Worm (Caenorhabditis elegans) whole organism, L4 larva: Measurements from ENCODE around the gene metl-18.

Source experiments
- D1046.2 ChIP-seq: fragments of 200-800 bp; sonication (Bioruptor generic); IDR thresholded peaks from 2 replicates; pipeline ENCODE4 v1.3.6; 2022; ENCODE audit warnings: missing genetic modification characterization, missing compliant biosample characterization
- F49E8.2 ChIP-seq: sonication (generic microtip); optimal IDR thresholded peaks from 2 replicates; lab custom pipeline; 2016; ENCODE audit warnings: missing compliant biosample characterization, mild to moderate bottlenecking, missing genetic modification characterization, borderline replicate concordance
- R02D3.7 ChIP-seq: fragments of 150-350 bp; sonication (generic microtip); optimal IDR thresholded peaks from 3 replicates; lab custom pipeline; 2014; ENCODE audit warnings: missing biosample characterization, missing genetic modification characterization
- Y105C5A.15 ChIP-seq: fragments of 200-800 bp; sonication (Bioruptor generic); IDR thresholded peaks from 2 replicates; pipeline ENCODE4 v1.3.6; 2022; ENCODE audit warnings: missing genetic modification characterization, missing compliant biosample characterization
- Y5F2A.4 ChIP-seq: fragments of 200-800 bp; sonication (Bioruptor generic); optimal IDR thresholded peaks from 2 replicates; lab custom pipeline; 2018; ENCODE audit warnings: mild to moderate bottlenecking, missing genetic modification characterization, missing compliant biosample characterization
- Y75B8A.6 ChIP-seq: fragments of 200-800 bp; sonication (Bioruptor generic); IDR thresholded peaks from 2 replicates; pipeline ENCODE4 v1.3.6; 2022; ENCODE audit warnings: missing genetic modification reagents, missing genetic modification characterization, missing compliant biosample characterization
- aly-2 ChIP-seq: sonication (generic microtip); optimal IDR thresholded peaks from 2 replicates; lab custom pipeline; 2018; ENCODE audit warnings: missing biosample characterization, missing genetic modification characterization
- ama-1 ChIP-seq: fragments of 150-350 bp; optimal IDR thresholded peaks from 2 replicates; lab custom pipeline; 2014; ENCODE audit warnings: inconsistent platforms, mixed read lengths
- arid-1 ChIP-seq: fragments of 200-800 bp; sonication (Bioruptor generic); conservative IDR thresholded peaks from 2 replicates; pipeline ENCODE4 v1.3.6; 2022; ENCODE audit warnings: missing genetic modification reagents, missing genetic modification characterization, missing compliant biosample characterization
- attf-4 ChIP-seq: sonication (generic microtip); optimal IDR thresholded peaks from 3 replicates; lab custom pipeline; 2017; ENCODE audit warnings: missing biosample characterization, missing genetic modification characterization
- ceh-20 ChIP-seq: fragments of 200-800 bp; sonication (Bioruptor generic); IDR thresholded peaks from 2 replicates; pipeline ENCODE4 v1.3.6; 2022; ENCODE audit warnings: missing genetic modification reagents, missing genetic modification characterization, missing compliant biosample characterization
- ceh-28 ChIP-seq: fragments of 150-350 bp; optimal IDR thresholded peaks from 2 replicates; lab custom pipeline; 2014; ENCODE audit warnings: missing biosample characterization, missing genetic modification reagents, missing genetic modification characterization
- ceh-32 ChIP-seq: sonication (generic microtip); optimal IDR thresholded peaks from 2 replicates; lab custom pipeline; 2016; ENCODE audit warnings: mild to moderate bottlenecking, missing genetic modification characterization, missing compliant biosample characterization; ENCODE audit not compliant: poor library complexity
- ceh-44 ChIP-seq: fragments of 200-800 bp; sonication (Bioruptor generic); IDR thresholded peaks from 2 replicates; pipeline ENCODE4 v1.3.6; 2022; ENCODE audit warnings: missing genetic modification reagents, missing genetic modification characterization, missing compliant biosample characterization
- ceh-62 ChIP-seq: sonication (generic microtip); optimal IDR thresholded peaks from 2 replicates; lab custom pipeline; 2017; ENCODE audit warnings: missing biosample characterization, missing genetic modification characterization
- cey-2 ChIP-seq: sonication (generic microtip); optimal IDR thresholded peaks from 3 replicates; lab custom pipeline; 2017; ENCODE audit warnings: missing genetic modification characterization, mild to moderate bottlenecking, missing compliant biosample characterization, antibody characterized with exemption, borderline replicate concordance; ENCODE audit not compliant: insufficient read depth
- ctbp-1 ChIP-seq: fragments of 200-800 bp; sonication (Bioruptor generic); IDR thresholded peaks from 2 replicates; pipeline ENCODE4 v1.3.6; 2022; ENCODE audit warnings: missing genetic modification reagents, missing genetic modification characterization, missing compliant biosample characterization
- daf-16 ChIP-seq, 3 experiments: sonication (generic microtip); optimal IDR thresholded peaks; 2 replicates each; lab custom pipeline; 2016 to 2017; ENCODE audit warnings: missing genetic modification characterization in 3 of 3, missing genetic modification reagents in 3 of 3, mild to moderate bottlenecking in 2 of 3, missing compliant biosample characterization in 2 of 3, missing biosample characterization in 1 of 3, moderate library complexity in 1 of 3
- daf-19 ChIP-seq: fragments of 200-800 bp; sonication (Bioruptor generic); conservative IDR thresholded peaks from 2 replicates; pipeline ENCODE4 v1.3.6; 2022; ENCODE audit warnings: missing genetic modification characterization, missing compliant biosample characterization
- daf-8 ChIP-seq: fragments of 200-800 bp; sonication (Bioruptor generic); IDR thresholded peaks from 2 replicates; pipeline ENCODE4 v1.3.6; 2022; ENCODE audit warnings: missing genetic modification characterization, missing compliant biosample characterization
- dmd-6 ChIP-seq: fragments of 200-800 bp; sonication (Bioruptor generic); IDR thresholded peaks from 2 replicates; pipeline ENCODE4 v1.3.6; 2022; ENCODE audit warnings: missing genetic modification reagents, missing genetic modification characterization, missing compliant biosample characterization
- dmd-8 ChIP-seq: fragments of 200-800 bp; sonication (Bioruptor generic); IDR thresholded peaks from 2 replicates; pipeline ENCODE4 v1.3.6; 2022; ENCODE audit warnings: missing genetic modification characterization, missing compliant biosample characterization
- dpl-1 ChIP-seq: fragments of 150-350 bp; optimal IDR thresholded peaks from 2 replicates; lab custom pipeline; 2014; ENCODE audit warnings: missing biosample characterization, missing genetic modification reagents, missing genetic modification characterization
- hif-1 ChIP-seq, 2 experiments: sonication (generic microtip); optimal IDR thresholded peaks; 2 replicates each; lab custom pipeline; 2016 to 2017; ENCODE audit warnings: missing compliant biosample characterization in 2 of 2, missing genetic modification characterization in 2 of 2, missing genetic modification reagents in 2 of 2, missing genotype in 2 of 2, mild to moderate bottlenecking in 1 of 2
- lin-13 ChIP-seq: fragments of 150-350 bp; optimal IDR thresholded peaks from 2 replicates; lab custom pipeline; 2014; ENCODE audit warnings: missing biosample characterization, missing genetic modification reagents, missing genetic modification characterization
- lin-38 ChIP-seq: fragments of 200-800 bp; sonication (Bioruptor generic); IDR thresholded peaks from 2 replicates; pipeline ENCODE4 v1.3.6; 2022; ENCODE audit warnings: missing genetic modification reagents, missing genetic modification characterization, missing compliant biosample characterization
- lin-39 ChIP-seq: fragments of 150-350 bp; optimal IDR thresholded peaks from 2 replicates; lab custom pipeline; 2014; ENCODE audit warnings: missing biosample characterization, missing genetic modification reagents, missing genetic modification characterization
- madf-5 ChIP-seq, 2 experiments: fragments of 200-800 bp; sonication (Bioruptor generic); IDR thresholded peaks; 2 replicates each; pipeline ENCODE4 v1.3.6; 2022; ENCODE audit warnings: missing compliant biosample characterization in 2 of 2, missing genetic modification characterization in 2 of 2
- mdt-29 ChIP-seq: fragments of 200-800 bp; sonication (Bioruptor generic); IDR thresholded peaks from 2 replicates; pipeline ENCODE4 v1.3.6; 2022; ENCODE audit warnings: missing genetic modification reagents, missing genetic modification characterization, missing compliant biosample characterization
- mep-1 ChIP-seq: fragments of 150-350 bp; sonication (generic microtip); optimal IDR thresholded peaks from 3 replicates; lab custom pipeline; 2014; ENCODE audit warnings: missing biosample characterization, missing genetic modification characterization
- mes-2 ChIP-seq: sonication (generic microtip); optimal IDR thresholded peaks from 2 replicates; lab custom pipeline; 2016; ENCODE audit warnings: missing genotype, mild to moderate bottlenecking, missing genetic modification characterization, missing compliant biosample characterization; ENCODE audit not compliant: poor library complexity, severe bottlenecking
- mxl-2 ChIP-seq: fragments of 200-800 bp; sonication (Bioruptor generic); conservative IDR thresholded peaks from 2 replicates; pipeline ENCODE4 v1.3.6; 2022; ENCODE audit warnings: missing genetic modification reagents, missing genetic modification characterization, missing compliant biosample characterization
- nhr-111 ChIP-seq: fragments of 200-800 bp; sonication (Bioruptor generic); optimal IDR thresholded peaks from 2 replicates; lab custom pipeline; 2018; ENCODE audit warnings: mild to moderate bottlenecking, missing genetic modification characterization, missing compliant biosample characterization
- nhr-6 ChIP-seq: fragments of 150-350 bp; optimal IDR thresholded peaks from 2 replicates; lab custom pipeline; 2014; ENCODE audit warnings: missing biosample characterization, missing genetic modification characterization
- nhr-77 ChIP-seq: fragments of 150-350 bp; optimal IDR thresholded peaks from 2 replicates; lab custom pipeline; 2014; ENCODE audit warnings: missing biosample characterization, missing genetic modification characterization
- pha-4 ChIP-seq, 2 experiments: fragments of 150-350 bp in 1 of 2; fragments of 200-800 bp in 1 of 2; sonication (Bioruptor generic) in 1 of 2; IDR thresholded peaks in 1 of 2; optimal IDR thresholded peaks in 1 of 2; 2 replicates each; pipeline versions ENCODE4 v1.3.6 to Lab custom; 2014 to 2022; ENCODE audit warnings: missing genetic modification characterization in 2 of 2, missing genetic modification reagents in 2 of 2, missing biosample characterization in 1 of 2, missing compliant biosample characterization in 1 of 2
- php-3 ChIP-seq: fragments of 200-800 bp; sonication (Bioruptor generic); IDR thresholded peaks from 2 replicates; pipeline ENCODE4 v1.3.6; 2022; ENCODE audit warnings: missing genetic modification reagents, missing genetic modification characterization, missing compliant biosample characterization
- sdz-12 ChIP-seq: fragments of 200-800 bp; sonication (Bioruptor generic); optimal IDR thresholded peaks from 2 replicates; lab custom pipeline; 2018; ENCODE audit warnings: mild to moderate bottlenecking, missing genetic modification characterization, missing compliant biosample characterization
- set-16 ChIP-seq: fragments of 200-800 bp; sonication (Bioruptor generic); IDR thresholded peaks from 2 replicates; pipeline ENCODE4 v1.3.6; 2022; ENCODE audit warnings: missing genetic modification reagents, missing genetic modification characterization, missing compliant biosample characterization
- snpc-1.2 ChIP-seq: fragments of 200-800 bp; sonication (Bioruptor generic); IDR thresholded peaks from 2 replicates; pipeline ENCODE4 v1.3.6; 2022; ENCODE audit warnings: missing genetic modification reagents, missing genetic modification characterization, missing compliant biosample characterization
- snpc-4 ChIP-seq: fragments of 150-350 bp; optimal IDR thresholded peaks from 2 replicates; lab custom pipeline; 2014; ENCODE audit warnings: missing biosample characterization, missing genetic modification characterization
- tra-1 ChIP-seq: fragments of 200-800 bp; sonication (Bioruptor generic); IDR thresholded peaks from 2 replicates; pipeline ENCODE4 v1.3.6; 2022; ENCODE audit warnings: missing genetic modification reagents, missing genetic modification characterization, missing compliant biosample characterization
- unc-130 ChIP-seq: sonication (generic microtip); optimal IDR thresholded peaks from 2 replicates; lab custom pipeline; 2016; ENCODE audit warnings: missing genetic modification reagents, missing genetic modification characterization, missing compliant biosample characterization
- vab-7 ChIP-seq: fragments of 200-800 bp; sonication (Bioruptor generic); IDR thresholded peaks from 2 replicates; pipeline ENCODE4 v1.3.6; 2022; ENCODE audit warnings: missing genetic modification reagents, missing genetic modification characterization, missing compliant biosample characterization
- zag-1 ChIP-seq: fragments of 150-350 bp; optimal IDR thresholded peaks from 2 replicates; lab custom pipeline; 2014; ENCODE audit warnings: missing biosample characterization, missing genetic modification characterization
- zfp-2 ChIP-seq: sonication (generic microtip); optimal IDR thresholded peaks from 2 replicates; lab custom pipeline; 2016; ENCODE audit warnings: mild to moderate bottlenecking, missing genetic modification characterization, missing compliant biosample characterization
- zfp-3 ChIP-seq: fragments of 200-800 bp; sonication (Bioruptor generic); conservative IDR thresholded peaks from 2 replicates; pipeline ENCODE4 v1.3.6; 2022; ENCODE audit warnings: missing genetic modification reagents, missing genetic modification characterization, missing compliant biosample characterization
- ztf-7 ChIP-seq: fragments of 150-350 bp; optimal IDR thresholded peaks from 2 replicates; lab custom pipeline; 2014; ENCODE audit warnings: missing biosample characterization, missing genetic modification characterization

metl-18 gene

DNA sequence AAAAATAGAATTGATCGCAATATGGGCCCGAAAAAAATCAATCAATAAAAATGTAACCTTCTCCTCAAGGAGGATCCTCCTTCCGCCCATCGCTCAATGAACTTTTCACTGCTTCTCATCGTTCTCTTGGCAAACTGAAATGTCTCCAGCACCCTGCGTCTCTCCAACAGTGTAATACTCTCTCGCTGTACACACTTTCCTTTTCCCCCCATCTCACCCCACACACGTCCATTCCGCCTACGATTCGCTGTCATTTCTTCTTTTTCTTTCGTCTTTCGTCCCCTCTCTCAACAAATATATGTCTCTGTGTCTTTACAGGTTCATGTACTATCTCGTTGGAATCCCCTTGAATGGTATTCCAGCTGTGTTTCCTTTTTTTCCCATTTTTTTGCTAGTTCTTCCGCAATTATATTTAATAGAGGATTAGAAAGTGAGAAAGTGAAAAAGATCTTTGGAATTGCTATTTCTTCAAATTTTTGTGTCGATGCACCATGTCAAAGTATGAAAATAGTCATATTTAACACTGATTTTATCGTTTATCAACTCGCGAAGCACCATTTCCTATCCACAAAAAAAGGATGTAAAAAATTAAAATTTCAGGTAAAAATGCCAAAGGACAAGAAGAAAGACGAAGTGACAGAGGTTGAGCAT is 46.0 kb downstream of the metl-18 start, which contains the start of gene rsu-1 (continued):
- TF ChIP-seq Y75B8A.6 (GFP tag; lab: Robert Waterston, UW) (no peak), pha-4 (GFP tag; IDR thresholded peaks at IDR 0.05; lab: Robert Waterston, UW) (no peak), pha-4 (tag; optimal IDR thresholded peaks at IDR 0.05; lab: Kevin White, UChicago) (peak; percentile 41), tra-1 (GFP tag; lab: Robert Waterston, UW) (0 out of 2 replicates have a peak, but pooled peaks have one; percentile 25), ceh-20 (GFP tag; lab: Robert Waterston, UW) (no peak), daf-19 (GFP tag; lab: Robert Waterston, UW) (no peak), vab-7 (GFP tag; lab: Robert Waterston, UW) (no peak), arid-1 (GFP tag; lab: Robert Waterston, UW) (0 out of 2 replicates have a peak, but pooled peaks have one; percentile 35), attf-4 (tag; lab: Kevin White, UChicago) (no peak), mep-1 (tag; lab: Kevin White, UChicago) (peak; percentile 77), nhr-111 (GFP tag; lab: Kevin White, UChicago) (no peak), set-16 (no peak), ama-1 (lab: Kevin White, UChicago) (no peak), F49E8.2 (tag; lab: Kevin White, UChicago) (no peak), aly-2 (tag; lab: Kevin White, UChicago) (no peak), lin-39 (no peak), sdz-12 (no peak), madf-5 (GFP tag; IDR thresholded peaks at IDR 0.05; lab: Robert Waterston, UW) (no peak), mes-2 (peak; percentile 73), zag-1 (tag; lab: Kevin White, UChicago) (no peak), unc-130 (GFP tag; lab: Kevin White, UChicago) (no peak), R02D3.7 (no peak), ceh-44 (GFP tag; lab: Robert Waterston, UW) (no peak), dmd-8 (no peak), dmd-6 (GFP tag; lab: Robert Waterston, UW) (peak; percentile 63), hif-1 (tag; optimal IDR thresholded peaks at IDR 0.05; lab: Kevin White, UChicago) (peak in 1 of 2 experiments; percentile 3), Y105C5A.15 (GFP tag; lab: Robert Waterston, UW) (no peak), lin-38 (GFP tag; lab: Robert Waterston, UW) (peak; percentile 41), Y5F2A.4 (GFP tag; lab: Kevin White, UChicago) (no peak), snpc-1.2 (GFP tag; lab: Robert Waterston, UW) (no peak), ceh-32 (tag; lab: Kevin White, UChicago) (no peak), zfp-3 (GFP tag; lab: Robert Waterston, UW) (no peak), cey-2 (tag; lab: Kevin White, UChicago) (no peak), daf-8 (GFP tag; lab: Robert Waterston, UW) (no peak), dpl-1 (GFP tag; lab: Kevin White, UChicago) (peak; percentile 46), snpc-4 (tag; lab: Kevin White, UChicago) (no peak), ctbp-1 (GFP tag; lab: Robert Waterston, UW) (no peak), nhr-6 (tag; lab: Kevin White, UChicago) (peak; percentile 43), ceh-62 (tag; lab: Kevin White, UChicago) (no peak), ztf-7 (tag; lab: Kevin White, UChicago) (peak; percentile 8), lin-13 (GFP tag; lab: Kevin White, UChicago) (peak; percentile 8), mdt-29 (GFP tag; lab: Robert Waterston, UW) (no peak), ceh-28 (tag; lab: Kevin White, UChicago) (no peak), mxl-2 (GFP tag; lab: Robert Waterston, UW) (no peak), nhr-77 (tag; lab: Kevin White, UChicago) (no peak), zfp-2 (tag; lab: Kevin White, UChicago) (no peak), php-3 (GFP tag; lab: Robert Waterston, UW) (no peak), D1046.2 (GFP tag; lab: Robert Waterston, UW) (no peak), daf-16 (GFP tag; optimal IDR thresholded peaks at IDR 0.05; lab: Kevin White, UChicago) (peak in 1 of 2 experiments; percentile 8), daf-16 (tag; optimal IDR thresholded peaks at IDR 0.05; lab: Kevin White, UChicago) (peak; percentile 49)
